Worm (Caenorhabditis elegans): Measurements from ENCODE around the gene R148.4.

ce11 chrIII:3191195-3191594 is 19.8 kb downstream of the R148.4 start, which contains the start of gene R148.8:
- TF ChIP-seq sea-1 (GFP tag; conservative IDR thresholded peaks at IDR 0.05) (no peak), ama-1 (optimal IDR thresholded peaks at IDR 0.05) (no peak), tbx-37 (GFP tag; conservative IDR thresholded peaks at IDR 0.05) (no peak), flt-1 (GFP tag; IDR thresholded peaks at IDR 0.05) (no peak), B0310.2 (tag; optimal IDR thresholded peaks at IDR 0.05) (no peak), hmbx-1 (tag; optimal IDR thresholded peaks at IDR 0.05) (no peak), ceh-13 (GFP tag; optimal IDR thresholded peaks at IDR 0.05) (no peak), hmg-4 (GFP tag; optimal IDR thresholded peaks at IDR 0.05) (no peak), hnd-1 (tag; optimal IDR thresholded peaks at IDR 0.05) (no peak), pes-1 (GFP tag; IDR thresholded peaks at IDR 0.05) (no peak), F13C5.2 (tag; optimal IDR thresholded peaks at IDR 0.05) (no peak), tra-4 (tag; optimal IDR thresholded peaks at IDR 0.05) (no peak), scrt-1 (GFP tag; IDR thresholded peaks at IDR 0.05) (no peak), ceh-36 (tag; optimal IDR thresholded peaks at IDR 0.05) (no peak)
